Worm (Caenorhabditis elegans) whole organism, late embryonic: ENCODE results near the gene nmr-2.

Source experiments
- C38D4.7 ChIP-seq: fragments of 200-800 bp; sonication (Bioruptor generic); optimal IDR thresholded peaks from 2 replicates; lab custom pipeline; 2018; ENCODE audit warnings: mild to moderate bottlenecking, missing genetic modification characterization, moderate library complexity, missing compliant biosample characterization
- K09A11.1 ChIP-seq: sonication (generic microtip); optimal IDR thresholded peaks from 2 replicates; lab custom pipeline; 2017; ENCODE audit warnings: antibody characterized with exemption, mild to moderate bottlenecking, missing genetic modification characterization, missing compliant biosample characterization; ENCODE audit not compliant: insufficient read depth
- ceh-18 ChIP-seq: sonication (generic microtip); optimal IDR thresholded peaks from 2 replicates; lab custom pipeline; 2016; ENCODE audit warnings: missing genetic modification characterization, missing compliant biosample characterization
- ceh-19 ChIP-seq: fragments of 200-800 bp; sonication (Bioruptor generic); optimal IDR thresholded peaks from 2 replicates; lab custom pipeline; 2018; ENCODE audit warnings: mild to moderate bottlenecking, missing genetic modification characterization, missing compliant biosample characterization
- ceh-2 ChIP-seq: sonication (generic microtip); optimal IDR thresholded peaks from 2 replicates; lab custom pipeline; 2016; ENCODE audit warnings: missing genotype, missing genetic modification characterization, missing compliant biosample characterization
- ceh-22 ChIP-seq: sonication (generic microtip); optimal IDR thresholded peaks from 2 replicates; lab custom pipeline; 2017; ENCODE audit warnings: missing biosample characterization, missing genetic modification characterization
- ceh-30 ChIP-seq: fragments of 150-350 bp; optimal IDR thresholded peaks from 2 replicates; lab custom pipeline; 2014; ENCODE audit warnings: missing biosample characterization, missing genetic modification characterization
- ceh-31 ChIP-seq: sonication (generic microtip); optimal IDR thresholded peaks from 2 replicates; lab custom pipeline; 2016; ENCODE audit warnings: missing genetic modification characterization, missing compliant biosample characterization
- ceh-34 ChIP-seq: sonication (generic microtip); optimal IDR thresholded peaks from 2 replicates; lab custom pipeline; 2016; ENCODE audit warnings: mild to moderate bottlenecking, missing genetic modification characterization, missing compliant biosample characterization
- ceh-48 ChIP-seq: sonication (generic microtip); optimal IDR thresholded peaks from 2 replicates; lab custom pipeline; 2016; ENCODE audit warnings: missing genetic modification characterization, inconsistent platforms, missing compliant biosample characterization
- elt-4 ChIP-seq: sonication (generic microtip); optimal IDR thresholded peaks from 2 replicates; lab custom pipeline; 2016; ENCODE audit warnings: missing genetic modification characterization, missing compliant biosample characterization
- ets-4 ChIP-seq: sonication (generic microtip); optimal IDR thresholded peaks from 2 replicates; lab custom pipeline; 2016; ENCODE audit warnings: missing genetic modification characterization, missing compliant biosample characterization
- hlh-15 ChIP-seq: sonication (generic microtip); optimal IDR thresholded peaks from 2 replicates; lab custom pipeline; 2016; ENCODE audit warnings: missing genetic modification characterization, missing compliant biosample characterization
- hlh-30 ChIP-seq: sonication (generic microtip); optimal IDR thresholded peaks from 2 replicates; lab custom pipeline; 2017; ENCODE audit warnings: antibody characterized with exemption, missing genetic modification characterization, missing compliant biosample characterization; ENCODE audit not compliant: insufficient read depth
- hlh-6 ChIP-seq: sonication (generic microtip); optimal IDR thresholded peaks from 2 replicates; lab custom pipeline; 2016; ENCODE audit warnings: missing genotype, missing genetic modification characterization, missing compliant biosample characterization
- hlh-8 ChIP-seq: sonication (generic microtip); optimal IDR thresholded peaks from 2 replicates; lab custom pipeline; 2016; ENCODE audit warnings: missing genotype, missing genetic modification characterization, missing compliant biosample characterization
- lim-6 ChIP-seq: sonication (generic microtip); optimal IDR thresholded peaks from 2 replicates; lab custom pipeline; 2016; ENCODE audit warnings: missing genetic modification characterization, missing compliant biosample characterization
- lin-11 ChIP-seq: fragments of 200-800 bp; sonication (Bioruptor generic); optimal IDR thresholded peaks from 2 replicates; lab custom pipeline; 2018; ENCODE audit warnings: mild to moderate bottlenecking, missing genetic modification characterization, missing compliant biosample characterization
- nfya-1 ChIP-seq: sonication (generic microtip); optimal IDR thresholded peaks from 2 replicates; lab custom pipeline; 2017; ENCODE audit warnings: missing genetic modification characterization, mild to moderate bottlenecking, missing compliant biosample characterization, antibody characterized with exemption, moderate library complexity
- npax-4 ChIP-seq: sonication (generic microtip); optimal IDR thresholded peaks from 2 replicates; lab custom pipeline; 2016; ENCODE audit warnings: missing genetic modification characterization, missing compliant biosample characterization
- odd-2 ChIP-seq: sonication (generic microtip); optimal IDR thresholded peaks from 2 replicates; lab custom pipeline; 2017; ENCODE audit warnings: antibody characterized with exemption, mild to moderate bottlenecking, missing genetic modification characterization, missing compliant biosample characterization
- pag-3 ChIP-seq: sonication (generic microtip); optimal IDR thresholded peaks from 2 replicates; lab custom pipeline; 2016; ENCODE audit warnings: missing compliant biosample characterization, missing genetic modification characterization, borderline replicate concordance
- pha-2 ChIP-seq: sonication (generic microtip); optimal IDR thresholded peaks from 2 replicates; lab custom pipeline; 2017; ENCODE audit warnings: mild to moderate bottlenecking, missing genetic modification characterization, missing compliant biosample characterization
- pha-4 ChIP-seq: fragments of 150-350 bp; optimal IDR thresholded peaks from 2 replicates; lab custom pipeline; 2018; ENCODE audit warnings: missing biosample characterization, missing genetic modification reagents, missing genetic modification characterization
- pros-1 ChIP-seq: fragments of 150-350 bp; optimal IDR thresholded peaks from 2 replicates; lab custom pipeline; 2014; ENCODE audit warnings: missing biosample characterization, missing genetic modification reagents, missing genetic modification characterization
- ref-2 ChIP-seq: sonication (generic microtip); optimal IDR thresholded peaks from 2 replicates; lab custom pipeline; 2016; ENCODE audit warnings: missing genetic modification characterization, missing compliant biosample characterization
- rnt-1 ChIP-seq: sonication (generic microtip); optimal IDR thresholded peaks from 2 replicates; lab custom pipeline; 2016; ENCODE audit warnings: missing genetic modification characterization, missing compliant biosample characterization
- sox-2 ChIP-seq: fragments of 200-800 bp; sonication (Bioruptor generic); IDR thresholded peaks from 2 replicates; pipeline ENCODE4 v1.3.6; 2022; ENCODE audit warnings: missing genetic modification reagents, missing genetic modification characterization, missing compliant biosample characterization
- sox-4 ChIP-seq: sonication (generic microtip); optimal IDR thresholded peaks from 2 replicates; lab custom pipeline; 2017; ENCODE audit warnings: mild to moderate bottlenecking, missing genetic modification characterization, inconsistent platforms, missing compliant biosample characterization
- tbx-2 ChIP-seq: sonication (generic microtip); optimal IDR thresholded peaks from 2 replicates; lab custom pipeline; 2016; ENCODE audit warnings: missing genetic modification characterization, missing compliant biosample characterization
- ttx-3 ChIP-seq: sonication (generic microtip); optimal IDR thresholded peaks from 2 replicates; lab custom pipeline; 2016; ENCODE audit warnings: missing genetic modification reagents, missing genetic modification characterization, missing compliant biosample characterization
- unc-3 ChIP-seq, 2 experiments: fragments of 200-800 bp in 1 of 2; sonication (Bioruptor generic) in 1 of 2; sonication (generic microtip) in 1 of 2; conservative IDR thresholded peaks in 1 of 2; optimal IDR thresholded peaks in 1 of 2; 2 replicates each; pipeline versions ENCODE4 v1.3.6 to Lab custom; 2016 to 2022; ENCODE audit warnings: missing compliant biosample characterization in 2 of 2, missing genetic modification characterization in 2 of 2, missing genetic modification reagents in 1 of 2
- unc-42 ChIP-seq: sonication (generic microtip); optimal IDR thresholded peaks from 2 replicates; lab custom pipeline; 2016; ENCODE audit warnings: missing genotype, missing genetic modification characterization, missing compliant biosample characterization
- unc-55 ChIP-seq: sonication (generic microtip); optimal IDR thresholded peaks from 2 replicates; lab custom pipeline; 2017; ENCODE audit warnings: missing biosample characterization, missing genetic modification reagents, missing genetic modification characterization
- unc-86 ChIP-seq: sonication (generic microtip); optimal IDR thresholded peaks from 2 replicates; lab custom pipeline; 2016; ENCODE audit warnings: missing genetic modification characterization, missing compliant biosample characterization
- ztf-16 ChIP-seq: sonication (generic microtip); optimal IDR thresholded peaks from 2 replicates; lab custom pipeline; 2017; ENCODE audit warnings: missing genetic modification characterization, missing compliant biosample characterization

The nmr-2 gene

DNA sequence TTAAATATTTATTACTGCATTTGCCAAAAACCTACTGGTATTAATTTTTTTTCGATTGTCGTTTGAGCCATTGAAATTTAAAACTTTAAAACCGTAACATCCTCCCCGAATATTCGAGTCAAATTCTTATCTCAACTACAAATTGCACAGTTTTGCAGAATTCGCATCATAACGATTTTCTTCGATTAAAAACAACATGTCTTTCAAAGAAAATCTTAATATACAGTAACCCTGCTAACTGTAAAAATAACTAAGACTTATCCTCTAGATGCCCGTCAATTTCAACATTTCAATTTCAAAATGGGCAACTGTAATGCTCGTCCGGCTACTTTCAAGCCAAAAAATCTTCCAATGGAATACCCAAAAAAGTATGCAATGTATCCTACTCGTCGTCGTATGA, 9.3 kb upstream of the nmr-2 start, which contains the start of gene F14H8.5:
F14H8.5 (plus strand) TSS at position 301 of the 400 bp plus-strand sequence.
- TF ChIP-seq hlh-15 (tag; lab: Kevin White, UChicago) (no peak), sox-4 (tag; lab: Kevin White, UChicago) (no peak), ttx-3 (tag; lab: Kevin White, UChicago) (no peak), ref-2 (tag; lab: Kevin White, UChicago) (no peak), unc-55 (GFP tag; lab: Kevin White, UChicago) (no peak), lin-11 (tag; lab: Kevin White, UChicago) (no peak), sox-2 (GFP tag; lab: Robert Waterston, UW) (no peak), hlh-8 (tag; lab: Kevin White, UChicago) (no peak), unc-42 (tag; lab: Kevin White, UChicago) (no peak), elt-4 (tag; lab: Kevin White, UChicago) (no peak), odd-2 (tag; lab: Kevin White, UChicago) (no peak), ceh-22 (tag; lab: Kevin White, UChicago) (no peak), pha-4 (tag; lab: Kevin White, UChicago) (no peak)

- TF ChIP-seq ref-2 (tag; lab: Kevin White, UChicago): no peak
- TF ChIP-seq K09A11.1 (tag; lab: Kevin White, UChicago): no peak
- no peak for TF ChIP-seq unc-86
- no peak for TF ChIP-seq ceh-31 (tag; lab: Kevin White, UChicago)
- TF ChIP-seq ztf-16: no peak
- TF ChIP-seq pros-1 (tag; lab: Kevin White, UChicago): no peak
- TF ChIP-seq unc-3 (GFP tag; conservative IDR thresholded peaks at IDR 0.05; lab: Robert Waterston, UW): no peak
- TF ChIP-seq unc-3 (tag; optimal IDR thresholded peaks at IDR 0.05; lab: Kevin White, UChicago): no peak
- no peak for TF ChIP-seq lim-6 (tag; lab: Kevin White, UChicago)
- TF ChIP-seq sox-4 (tag; lab: Kevin White, UChicago): no peak
- TF ChIP-seq ceh-18: no peak
- no peak for TF ChIP-seq pag-3 (tag; lab: Kevin White, UChicago)
- no peak for TF ChIP-seq rnt-1 (tag; lab: Kevin White, UChicago)
- TF ChIP-seq ceh-30 (tag; lab: Kevin White, UChicago): no peak
- TF ChIP-seq hlh-30: no peak
- TF ChIP-seq pha-4 (tag; lab: Kevin White, UChicago): no peak
- no peak for TF ChIP-seq tbx-2 (tag; lab: Kevin White, UChicago)
Measured at ce11 chrV:15020229-15020628, 8.8 kb upstream of the nmr-2 start, which contains the start of gene F14H8.2. F14H8.2 (minus strand) TSS chrV:15020329.

- TF ChIP-seq ets-4 (tag; lab: Kevin White, UChicago): no peak
- no peak for TF ChIP-seq ztf-16
- TF ChIP-seq ceh-18: no peak
- no peak for TF ChIP-seq hlh-8 (tag; lab: Kevin White, UChicago)
- no peak for TF ChIP-seq ceh-48
- no peak for TF ChIP-seq C38D4.7 (GFP tag; lab: Kevin White, UChicago)
- no peak for TF ChIP-seq unc-3 (GFP tag; conservative IDR thresholded peaks at IDR 0.05; lab: Robert Waterston, UW)
- TF ChIP-seq unc-3 (tag; optimal IDR thresholded peaks at IDR 0.05; lab: Kevin White, UChicago): no peak
- no peak for TF ChIP-seq pha-4 (tag; lab: Kevin White, UChicago)
- TF ChIP-seq ttx-3 (tag; lab: Kevin White, UChicago): no peak
- no peak for TF ChIP-seq ceh-19 (GFP tag; lab: Kevin White, UChicago)
- TF ChIP-seq npax-4 (tag; lab: Kevin White, UChicago): no peak
- no peak for TF ChIP-seq hlh-30
- no peak for TF ChIP-seq pag-3 (tag; lab: Kevin White, UChicago)
- no peak for TF ChIP-seq pha-2 (tag; lab: Kevin White, UChicago)
Measured at ce11 chrV:15016795-15017429, 5.5 kb upstream of the nmr-2 start.

ce11 chrV:15015799-15016198, 4.3 kb upstream of the nmr-2 start:
- no peak for TF ChIP-seq ttx-3 (tag; lab: Kevin White, UChicago)
- TF ChIP-seq nfya-1 (tag; lab: Kevin White, UChicago): peak; percentile 13
- no peak for TF ChIP-seq ceh-2 (tag; lab: Kevin White, UChicago)
- TF ChIP-seq hlh-6 (tag; lab: Kevin White, UChicago): no peak
- no peak for TF ChIP-seq ceh-34 (tag; lab: Kevin White, UChicago)
- no peak for TF ChIP-seq hlh-15 (tag; lab: Kevin White, UChicago)
